Worm (Caenorhabditis elegans): ENCODE data around the gene cdgs-1.

cdgs-1 gene

ce11 chrIV:7774206-7774605 lies 41.3 kb downstream of the cdgs-1 start, which contains the start of the genes hcf-1 and swd-2.2 (continued):
- TF ChIP-seq ztf-7 (tag; optimal IDR thresholded peaks at IDR 0.05) = no peak

- TF ChIP-seq nhr-237 (tag; optimal IDR thresholded peaks at IDR 0.05) (no peak), attf-4 (tag; optimal IDR thresholded peaks at IDR 0.05) (no peak), T26A8.4 (GFP tag; IDR thresholded peaks at IDR 0.05) (no peak), ceh-20 (GFP tag; IDR thresholded peaks at IDR 0.05) (no peak), madf-9 (GFP tag; conservative IDR thresholded peaks at IDR 0.05) (no peak), ZK337.2 (GFP tag; IDR thresholded peaks at IDR 0.05) (no peak), R02D3.7 (tag; optimal IDR thresholded peaks at IDR 0.05) (no peak), zfp-3 (GFP tag; conservative IDR thresholded peaks at IDR 0.05) (no peak), Y5F2A.4 (GFP tag; optimal IDR thresholded peaks at IDR 0.05) (no peak), lin-39 (tag; optimal IDR thresholded peaks at IDR 0.05) (no peak), daf-19 (GFP tag; conservative IDR thresholded peaks at IDR 0.05) (no peak), lin-15B (tag; optimal IDR thresholded peaks at IDR 0.05) (no peak), unc-62 (GFP tag; optimal IDR thresholded peaks at IDR 0.05 in 1 of 2) (no peak), unc-62 (tag; optimal IDR thresholded peaks at IDR 0.05) (no peak), nhr-42 (GFP tag; IDR thresholded peaks at IDR 0.05) (no peak)
Measured at ce11 chrIV:7770162-7770561, 45.4 kb downstream of the cdgs-1 start, which contains the start of gene rdl-1. Gene rdl-1 (minus strand): TSS chrIV:7770262.

DNA sequence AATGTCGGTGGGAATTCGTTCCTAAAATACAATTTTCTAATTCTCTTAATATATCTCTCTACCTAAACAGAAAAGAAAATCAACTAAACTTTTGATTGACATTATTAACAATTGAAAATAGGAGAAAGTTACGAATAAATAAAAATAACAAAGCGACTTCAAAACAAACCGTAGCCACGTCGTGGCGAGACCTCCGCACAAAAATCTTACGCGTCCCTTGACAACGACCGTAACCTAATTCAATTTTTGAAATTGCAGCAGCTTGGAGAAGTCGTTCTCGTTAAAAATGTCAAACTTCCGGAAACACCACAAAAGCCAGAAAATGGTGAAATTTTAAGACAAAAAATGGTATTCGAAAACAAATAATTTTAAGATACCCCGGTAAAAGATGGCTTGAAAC lies 51.2 kb downstream of the cdgs-1 start:
- TF ChIP-seq ztf-7 (tag; optimal IDR thresholded peaks at IDR 0.05) (no peak), R02D3.7 (tag; optimal IDR thresholded peaks at IDR 0.05) (no peak), dmd-9 (GFP tag; IDR thresholded peaks at IDR 0.05) (no peak), unc-62 (GFP tag; optimal IDR thresholded peaks at IDR 0.05 in 1 of 2) (peak in 1 of 2 experiments; percentile 73), unc-62 (tag; optimal IDR thresholded peaks at IDR 0.05) (no peak), dmd-6 (GFP tag; IDR thresholded peaks at IDR 0.05) (no peak), lin-38 (GFP tag; IDR thresholded peaks at IDR 0.05) (0 out of 2 replicates have a peak, but pooled peaks have one; percentile 5), snpc-1.2 (GFP tag; IDR thresholded peaks at IDR 0.05) (peak; percentile 67; the same call in 1 of the 2 replicates), pqm-1 (tag; optimal IDR thresholded peaks at IDR 0.05) (no peak), Y48G9A.11 (GFP tag; IDR thresholded peaks at IDR 0.05) (no peak)

DNA sequence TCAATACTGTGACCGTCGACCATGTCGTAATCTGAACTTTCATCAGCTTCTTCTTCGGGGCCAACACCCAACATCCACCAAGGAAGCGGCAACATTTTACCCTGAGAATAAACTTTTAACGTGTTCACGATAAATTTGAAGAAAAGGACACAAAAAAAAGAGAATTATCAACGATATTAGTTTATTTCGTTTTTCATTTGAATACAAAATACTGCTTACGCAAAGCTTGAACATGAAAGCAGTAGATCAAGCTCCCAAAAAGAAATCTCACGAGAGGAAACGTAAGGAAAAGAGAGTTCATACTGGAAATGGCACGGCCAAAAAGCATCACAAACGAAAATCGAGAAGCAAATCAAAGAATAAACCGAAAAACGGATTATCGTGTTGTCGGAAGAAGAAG lies 51.8 kb downstream of the cdgs-1 start, which contains the start of the genes C46A5.6 and C46A5.1:
C46A5.6 (minus strand) TSS at position 101 of the 400 bp plus-strand sequence.
C46A5.1 (plus strand) TSS at position 184 of the 400 bp plus-strand sequence.
- TF ChIP-seq dmd-9 (GFP tag; IDR thresholded peaks at IDR 0.05) = no peak
- no peak for TF ChIP-seq Y75B8A.6 (GFP tag; IDR thresholded peaks at IDR 0.05)
- no peak for TF ChIP-seq dpl-1 (GFP tag; optimal IDR thresholded peaks at IDR 0.05)
- TF ChIP-seq nhr-6 (tag; optimal IDR thresholded peaks at IDR 0.05) = no peak
- no peak for TF ChIP-seq aha-1 (tag)
- no peak for TF ChIP-seq egl-27 (tag; optimal IDR thresholded peaks at IDR 0.05)
- TF ChIP-seq php-3 (GFP tag; IDR thresholded peaks at IDR 0.05) = no peak
- TF ChIP-seq zip-2 (tag; optimal IDR thresholded peaks at IDR 0.05) = no peak
- TF ChIP-seq egl-43 (GFP tag; IDR thresholded peaks at IDR 0.05) = no peak
- TF ChIP-seq pqm-1 (tag; optimal IDR thresholded peaks at IDR 0.05) = no peak
- no peak for TF ChIP-seq nhr-76 (tag; optimal IDR thresholded peaks at IDR 0.05)
- TF ChIP-seq snpc-4 (tag; optimal IDR thresholded peaks at IDR 0.05) = no peak
- TF ChIP-seq dmd-6 (GFP tag; IDR thresholded peaks at IDR 0.05) = no peak
- no peak for TF ChIP-seq tag-97 (GFP tag; IDR thresholded peaks at IDR 0.05)
- TF ChIP-seq nhr-41 (GFP tag; IDR thresholded peaks at IDR 0.05) = no peak
- TF ChIP-seq daf-16 (GFP tag; optimal IDR thresholded peaks at IDR 0.05) = no peak
- TF ChIP-seq daf-16 (tag; optimal IDR thresholded peaks at IDR 0.05) = no peak

Data from whole organism, L4 larva.